Fruit fly (Drosophila melanogaster) whole organism, embryonic: ENCODE data around the gene arx.

Experiments used
- Adf1 ChIP-seq: fragments of 200-800 bp; sonication (Bioruptor generic); IDR thresholded peaks from 2 replicates; pipeline ENCODE4 v1.3.6; 2022; ENCODE audit warnings: missing biosample characterization, missing genetic modification characterization
- BtbVII ChIP-seq: fragments of 200-800 bp; sonication (Bioruptor generic); optimal IDR thresholded peaks from 3 replicates; lab custom pipeline; 2017; ENCODE audit warnings: missing biosample characterization, mild to moderate bottlenecking, missing genetic modification characterization
- CG10274 ChIP-seq: fragments of 200-800 bp; sonication (Bioruptor generic); optimal IDR thresholded peaks from 3 replicates; lab custom pipeline; 2017; ENCODE audit warnings: missing biosample characterization, mild to moderate bottlenecking, missing genetic modification characterization
- CG10321 ChIP-seq: fragments of 200-800 bp; sonication (Bioruptor generic); IDR thresholded peaks from 2 replicates; pipeline ENCODE4 v1.3.6; 2022; ENCODE audit warnings: missing biosample characterization, missing genetic modification characterization
- CG10959 ChIP-seq: fragments of 200-800 bp; sonication (Bioruptor generic); IDR thresholded peaks from 2 replicates; pipeline ENCODE4 v1.3.6; 2022; ENCODE audit warnings: missing biosample characterization, missing genetic modification characterization
- CG11723 ChIP-seq: fragments of 200-800 bp; sonication (Bioruptor generic); optimal IDR thresholded peaks from 2 replicates; lab custom pipeline; 2017; ENCODE audit warnings: missing biosample characterization, mild to moderate bottlenecking, missing genetic modification characterization
- CG13296 ChIP-seq: fragments of 200-800 bp; sonication (Bioruptor generic); optimal IDR thresholded peaks from 3 replicates; lab custom pipeline; 2018; ENCODE audit warnings: missing biosample characterization, mild to moderate bottlenecking, missing genetic modification characterization
- CG1529 ChIP-seq: fragments of 200-800 bp; sonication (Bioruptor generic); optimal IDR thresholded peaks from 3 replicates; lab custom pipeline; 2018; ENCODE audit warnings: missing biosample characterization, missing genetic modification characterization
- CG17361 ChIP-seq: fragments of 200-800 bp; sonication (Bioruptor generic); IDR thresholded peaks from 3 replicates; pipeline ENCODE4 v1.3.6; 2022; ENCODE audit warnings: missing biosample characterization, missing genetic modification characterization
- CG18476 ChIP-seq: fragments of 200-800 bp; sonication (Bioruptor generic); optimal IDR thresholded peaks from 2 replicates; lab custom pipeline; 2016; ENCODE audit warnings: missing biosample characterization, mild to moderate bottlenecking, missing genetic modification characterization
- CG18764 ChIP-seq: fragments of 200-800 bp; sonication (Bioruptor generic); optimal IDR thresholded peaks from 3 replicates; lab custom pipeline; 2016; ENCODE audit warnings: missing biosample characterization, missing genetic modification characterization
- CG2129 ChIP-seq: fragments of 200-800 bp; sonication (Bioruptor generic); IDR thresholded peaks from 2 replicates; pipeline ENCODE4 v1.3.6; 2022; ENCODE audit warnings: missing biosample characterization, missing genetic modification characterization; ENCODE audit not compliant: partially characterized antibody
- CG30431 ChIP-seq: fragments of 200-800 bp; sonication (Bioruptor generic); optimal IDR thresholded peaks from 2 replicates; lab custom pipeline; 2017; ENCODE audit warnings: missing biosample characterization, missing genetic modification characterization
- CG3065 ChIP-seq: fragments of 200-800 bp; sonication (Bioruptor generic); optimal IDR thresholded peaks from 2 replicates; lab custom pipeline; 2016; ENCODE audit warnings: missing biosample characterization, missing genetic modification characterization
- CG32532 ChIP-seq: fragments of 200-800 bp; sonication (Bioruptor generic); IDR thresholded peaks from 2 replicates; pipeline ENCODE4 v1.3.6; 2022; ENCODE audit warnings: missing biosample characterization, missing genetic modification characterization
- CG4328 ChIP-seq: fragments of 200-800 bp; sonication (Bioruptor generic); optimal IDR thresholded peaks from 3 replicates; lab custom pipeline; 2017; ENCODE audit warnings: missing biosample characterization, missing genetic modification reagents, missing genetic modification characterization
- CG4360 ChIP-seq: fragments of 200-800 bp; sonication (Bioruptor generic); IDR thresholded peaks from 2 replicates; pipeline ENCODE4 v1.3.6; 2022; ENCODE audit warnings: missing biosample characterization, missing genetic modification characterization
- CG4424 ChIP-seq: fragments of 200-800 bp; sonication (Bioruptor generic); optimal IDR thresholded peaks from 3 replicates; lab custom pipeline; 2016; ENCODE audit warnings: missing biosample characterization, missing genetic modification characterization
- CG4820 ChIP-seq: fragments of 200-800 bp; sonication (Bioruptor generic); optimal IDR thresholded peaks from 3 replicates; lab custom pipeline; 2016; ENCODE audit warnings: missing biosample characterization, missing genetic modification characterization
- CG6272 ChIP-seq: fragments of 200-800 bp; sonication (Bioruptor generic); IDR thresholded peaks from 2 replicates; pipeline ENCODE4 v1.3.6; 2022; ENCODE audit warnings: missing biosample characterization, missing genetic modification characterization
- CG7963 ChIP-seq: fragments of 200-800 bp; sonication (Bioruptor generic); IDR thresholded peaks from 3 replicates; pipeline ENCODE4 v1.3.6; 2022; ENCODE audit warnings: missing biosample characterization, missing genetic modification characterization; ENCODE audit not compliant: partially characterized antibody
- CG9876 ChIP-seq: fragments of 200-800 bp; sonication (Bioruptor generic); optimal IDR thresholded peaks from 2 replicates; lab custom pipeline; 2016; ENCODE audit warnings: missing biosample characterization, missing genetic modification characterization
- D19B ChIP-seq: fragments of 200-800 bp; sonication (Bioruptor generic); optimal IDR thresholded peaks from 2 replicates; lab custom pipeline; 2017; ENCODE audit warnings: missing biosample characterization, mild to moderate bottlenecking, missing genetic modification characterization
- Dip2 ChIP-seq: fragments of 200-800 bp; sonication (Bioruptor generic); IDR thresholded peaks from 2 replicates; pipeline ENCODE4 v1.3.6; 2022; ENCODE audit warnings: missing biosample characterization, missing genetic modification characterization
- ERR ChIP-seq: fragments of 200-800 bp; sonication (Bioruptor generic); optimal IDR thresholded peaks from 2 replicates; lab custom pipeline; 2016; ENCODE audit warnings: missing biosample characterization, missing genetic modification characterization
- Fer1 ChIP-seq: fragments of 200-800 bp; sonication (Bioruptor generic); optimal IDR thresholded peaks from 2 replicates; lab custom pipeline; 2017; ENCODE audit warnings: missing biosample characterization, mild to moderate bottlenecking, missing genetic modification characterization
- Gug ChIP-seq: fragments of 200-800 bp; sonication (Bioruptor generic); IDR thresholded peaks from 4 replicates; pipeline ENCODE4 v1.3.6; 2022; ENCODE audit warnings: missing biosample characterization, missing genetic modification characterization
- HLH54F ChIP-seq: fragments of 200-800 bp; sonication (Bioruptor generic); optimal IDR thresholded peaks from 3 replicates; lab custom pipeline; 2016; ENCODE audit warnings: missing biosample characterization, missing genetic modification characterization
- HmgD ChIP-seq: fragments of 200-800 bp; sonication (Bioruptor generic); optimal IDR thresholded peaks from 3 replicates; lab custom pipeline; 2016; ENCODE audit warnings: missing biosample characterization, missing genetic modification characterization
- NC2α ChIP-seq: fragments of 200-800 bp; sonication (Bioruptor generic); optimal IDR thresholded peaks from 2 replicates; lab custom pipeline; 2016; ENCODE audit warnings: missing biosample characterization, missing genetic modification characterization
- Sry-β ChIP-seq: fragments of 200-800 bp; sonication (Bioruptor generic); optimal IDR thresholded peaks from 2 replicates; lab custom pipeline; 2018; ENCODE audit warnings: missing biosample characterization, mild to moderate bottlenecking, missing genetic modification characterization, moderate library complexity
- Ssrp ChIP-seq: fragments of 200-800 bp; sonication (Bioruptor generic); optimal IDR thresholded peaks from 2 replicates; lab custom pipeline; 2018; ENCODE audit warnings: missing biosample characterization, mild to moderate bottlenecking, missing genetic modification characterization, moderate library complexity
- br ChIP-seq: fragments of >200 bp; optimal IDR thresholded peaks from 2 replicates; lab custom pipeline; 2017
- chm ChIP-seq: fragments of 200-800 bp; sonication (Bioruptor generic); IDR thresholded peaks from 2 replicates; pipeline ENCODE4 v1.3.6; 2022; ENCODE audit warnings: missing biosample characterization, missing genetic modification characterization
- cwo ChIP-seq: fragments of 200-800 bp; sonication (Bioruptor generic); optimal IDR thresholded peaks from 3 replicates; lab custom pipeline; 2017; ENCODE audit warnings: missing biosample characterization, missing genetic modification characterization, mild to moderate bottlenecking, moderate library complexity, missing genetic modification reagents
- fd3F ChIP-seq: fragments of 200-800 bp; sonication (Bioruptor generic); optimal IDR thresholded peaks from 2 replicates; lab custom pipeline; 2018; ENCODE audit warnings: missing biosample characterization, mild to moderate bottlenecking, missing genetic modification characterization, moderate library complexity
- fru ChIP-seq: fragments of >200 bp; optimal IDR thresholded peaks from 2 replicates; lab custom pipeline; 2017
- ftz-f1 ChIP-seq: fragments of 200-800 bp; sonication (Bioruptor generic); optimal IDR thresholded peaks from 2 replicates; lab custom pipeline; 2016; ENCODE audit warnings: missing biosample characterization, missing genetic modification characterization
- gcm2 ChIP-seq: fragments of 200-800 bp; sonication (Bioruptor generic); optimal IDR thresholded peaks from 2 replicates; lab custom pipeline; 2016; ENCODE audit warnings: missing biosample characterization, missing genetic modification characterization
- gt ChIP-seq: fragments of 200-800 bp; sonication (Bioruptor generic); IDR thresholded peaks from 2 replicates; pipeline ENCODE4 v1.3.6; 2022; ENCODE audit warnings: missing biosample characterization, missing genetic modification characterization
- jing ChIP-seq: fragments of 200-800 bp; sonication (Bioruptor generic); optimal IDR thresholded peaks from 2 replicates; lab custom pipeline; 2018; ENCODE audit warnings: missing biosample characterization, mild to moderate bottlenecking, missing genetic modification characterization
- ken ChIP-seq: fragments of 200-800 bp; sonication (Bioruptor generic); IDR thresholded peaks from 3 replicates; pipeline ENCODE4 v1.3.6; 2022; ENCODE audit warnings: missing biosample characterization, missing genetic modification characterization
- lilli ChIP-seq: fragments of 200-800 bp; sonication (Bioruptor generic); optimal IDR thresholded peaks from 3 replicates; lab custom pipeline; 2016; ENCODE audit warnings: missing biosample characterization, missing genetic modification characterization
- luna ChIP-seq: fragments of 200-800 bp; sonication (Bioruptor generic); optimal IDR thresholded peaks from 2 replicates; lab custom pipeline; 2016; ENCODE audit warnings: missing biosample characterization, missing genetic modification characterization
- mirr ChIP-seq: fragments of 200-800 bp; sonication (Bioruptor generic); optimal IDR thresholded peaks from 3 replicates; lab custom pipeline; 2018; ENCODE audit warnings: missing biosample characterization, mild to moderate bottlenecking, missing genetic modification characterization
- pita ChIP-seq: fragments of 200-800 bp; sonication (Bioruptor generic); optimal IDR thresholded peaks from 2 replicates; lab custom pipeline; 2017; ENCODE audit warnings: missing biosample characterization, mild to moderate bottlenecking, missing genetic modification characterization
- pum ChIP-seq: fragments of 200-800 bp; sonication (Bioruptor generic); optimal IDR thresholded peaks from 2 replicates; lab custom pipeline; 2016; ENCODE audit warnings: missing biosample characterization, missing genetic modification characterization
- tna ChIP-seq: fragments of 200-800 bp; sonication (Bioruptor generic); IDR thresholded peaks from 2 replicates; pipeline ENCODE4 v1.3.6; 2022; ENCODE audit warnings: missing biosample characterization, missing genetic modification characterization; ENCODE audit not compliant: partially characterized antibody
- tup ChIP-seq: fragments of 200-800 bp; sonication (Bioruptor generic); optimal IDR thresholded peaks from 2 replicates; lab custom pipeline; 2016; ENCODE audit warnings: missing biosample characterization, mild to moderate bottlenecking, missing genetic modification characterization, moderate library complexity
- unc-4 ChIP-seq: fragments of 200-800 bp; sonication (Bioruptor generic); IDR thresholded peaks from 2 replicates; pipeline ENCODE4 v1.3.6; 2022; ENCODE audit warnings: missing biosample characterization, missing genetic modification characterization; ENCODE audit not compliant: partially characterized antibody
- wor ChIP-seq: fragments of 200-800 bp; sonication (Bioruptor generic); IDR thresholded peaks from 2 replicates; pipeline ENCODE4 v1.3.6; 2022; ENCODE audit warnings: missing biosample characterization, missing genetic modification characterization
- zf30C ChIP-seq: fragments of 200-800 bp; sonication (Bioruptor generic); optimal IDR thresholded peaks from 3 replicates; lab custom pipeline; 2018; ENCODE audit warnings: missing biosample characterization, mild to moderate bottlenecking, missing genetic modification characterization

Gene arx

DNA sequence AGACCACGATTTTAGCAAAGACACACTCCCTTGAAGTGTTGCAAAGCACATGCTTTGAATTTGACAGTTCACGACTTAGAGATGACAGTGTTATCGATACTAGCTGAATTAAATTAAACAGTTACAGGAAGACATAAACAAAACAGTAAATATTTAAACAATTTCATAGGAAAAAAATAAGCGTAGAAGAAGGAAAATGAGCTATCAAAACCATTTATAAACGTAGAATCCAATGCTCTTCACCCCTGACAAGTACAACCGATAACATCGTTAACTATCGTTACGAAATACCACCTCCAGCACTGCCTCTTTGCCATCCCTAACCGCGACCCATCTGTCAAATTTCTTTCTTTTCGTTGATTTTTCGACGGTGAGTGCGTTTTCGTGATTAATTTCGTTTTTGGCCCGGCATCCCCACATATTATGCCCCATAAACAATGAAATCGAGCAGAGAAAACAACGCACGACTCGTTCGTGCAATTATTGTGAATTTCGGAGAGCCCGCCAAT is 2.5 kb downstream of the arx start, which contains the start of gene RpL26 (continued):
- TF ChIP-seq ftz-f1 (GFP tag; lab: Kevin White, UChicago) (no peak), mirr (GFP tag; lab: Kevin White, UChicago) (no peak), CG17361 (GFP tag; lab: Robert Waterston, UW) (peak; percentile 79), wor (peak; percentile 34; the same call in 1 of the 2 replicates), CG4424 (peak; percentile 58), CG1529 (GFP tag; lab: Kevin White, UChicago) (no peak), jing (GFP tag; lab: Kevin White, UChicago) (no peak), Adf1 (peak; percentile 43), Fer1 (GFP tag; lab: Kevin White, UChicago) (peak; percentile 73), CG4360 (GFP tag; lab: Robert Waterston, UW) (no peak), CG10959 (GFP tag; lab: Robert Waterston, UW) (peak; percentile 46; the same call in 1 of the 2 replicates), CG2129 (GFP tag; lab: Robert Waterston, UW) (peak; percentile 98), CG4820 (GFP tag; lab: Kevin White, UChicago) (peak; percentile 37), pum (GFP tag; lab: Kevin White, UChicago) (peak; percentile 88), CG7963 (peak; percentile 85), CG30431 (no peak), CG10274 (GFP tag; lab: Kevin White, UChicago) (peak; percentile 7), CG32532 (GFP tag; lab: Robert Waterston, UW) (peak; percentile 71), HLH54F (GFP tag; lab: Kevin White, UChicago) (peak; percentile 86), fru (lab: Kevin White, UChicago) (no peak), HmgD (peak; percentile 72), CG10321 (GFP tag; lab: Robert Waterston, UW) (no peak), ken (GFP tag; lab: Robert Waterston, UW) (0 out of 3 replicates have a peak, but pooled peaks have one; percentile 57), CG6272 (GFP tag; lab: Robert Waterston, UW) (peak; percentile 83), br (lab: Kevin White, UChicago) (no peak), Gug (peak; percentile 67; the same call in 2 of the 4 replicates), ERR (GFP tag; lab: Kevin White, UChicago) (peak; percentile 26), tna (GFP tag; lab: Robert Waterston, UW) (peak; percentile 85), chm (GFP tag; lab: Robert Waterston, UW) (no peak), BtbVII (peak; percentile 61), CG18764 (GFP tag; lab: Kevin White, UChicago) (peak; percentile 25), CG13296 (GFP tag; lab: Kevin White, UChicago) (peak; percentile 82), fd3F (GFP tag; lab: Kevin White, UChicago) (peak; percentile 66), CG3065 (GFP tag; lab: Kevin White, UChicago) (peak; percentile 48), zf30C (GFP tag; lab: Kevin White, UChicago) (no peak), CG9876 (GFP tag; lab: Kevin White, UChicago) (peak; percentile 81), CG4328 (peak; percentile 77), tup (GFP tag; lab: Kevin White, UChicago) (peak; percentile 17), pita (GFP tag; lab: Kevin White, UChicago) (peak; percentile 77), cwo (GFP tag; lab: Kevin White, UChicago) (peak; percentile 36), lilli (GFP tag; lab: Kevin White, UChicago) (peak; percentile 84), Sry-β (no peak), Dip2 (GFP tag; lab: Robert Waterston, UW) (no peak), gcm2 (GFP tag; lab: Kevin White, UChicago) (peak; percentile 24), CG11723 (GFP tag; lab: Kevin White, UChicago) (peak; percentile 60), CG18476 (GFP tag; lab: Kevin White, UChicago) (peak; percentile 64), Ssrp (tag; lab: Kevin White, UChicago) (peak; percentile 64), gt (no peak), NC2α (GFP tag; lab: Kevin White, UChicago) (peak; percentile 57), luna (GFP tag; lab: Kevin White, UChicago) (peak; percentile 74), unc-4 (GFP tag; lab: Robert Waterston, UW) (peak; percentile 94), D19B (GFP tag; lab: Kevin White, UChicago) (peak; percentile 46)
